Worm (Caenorhabditis elegans) whole organism, early embryonic: ENCODE data around the gene T04A6.1.

Source experiments
- B0310.2 ChIP-seq: sonication (generic microtip); optimal IDR thresholded peaks from 2 replicates; lab custom pipeline; 2016; ENCODE audit warnings: mild to moderate bottlenecking, missing genetic modification characterization, missing compliant biosample characterization
- ama-1 ChIP-seq: fragments of 150-350 bp; optimal IDR thresholded peaks from 2 replicates; lab custom pipeline; 2014
- hmbx-1 ChIP-seq: sonication (generic microtip); optimal IDR thresholded peaks from 2 replicates; lab custom pipeline; 2016; ENCODE audit warnings: mild to moderate bottlenecking, missing genetic modification characterization, missing compliant biosample characterization

ce11 chrIII:7648841-7649240 lies 32.5 kb downstream of the T04A6.1 start:
- TF ChIP-seq ama-1 (no peak), hmbx-1 (tag; lab: Kevin White, UChicago) (no peak), B0310.2 (tag; lab: Kevin White, UChicago) (no peak)
